Fruit fly (Drosophila melanogaster): ENCODE results near the gene CG2150.

Gene CG2150

DNA sequence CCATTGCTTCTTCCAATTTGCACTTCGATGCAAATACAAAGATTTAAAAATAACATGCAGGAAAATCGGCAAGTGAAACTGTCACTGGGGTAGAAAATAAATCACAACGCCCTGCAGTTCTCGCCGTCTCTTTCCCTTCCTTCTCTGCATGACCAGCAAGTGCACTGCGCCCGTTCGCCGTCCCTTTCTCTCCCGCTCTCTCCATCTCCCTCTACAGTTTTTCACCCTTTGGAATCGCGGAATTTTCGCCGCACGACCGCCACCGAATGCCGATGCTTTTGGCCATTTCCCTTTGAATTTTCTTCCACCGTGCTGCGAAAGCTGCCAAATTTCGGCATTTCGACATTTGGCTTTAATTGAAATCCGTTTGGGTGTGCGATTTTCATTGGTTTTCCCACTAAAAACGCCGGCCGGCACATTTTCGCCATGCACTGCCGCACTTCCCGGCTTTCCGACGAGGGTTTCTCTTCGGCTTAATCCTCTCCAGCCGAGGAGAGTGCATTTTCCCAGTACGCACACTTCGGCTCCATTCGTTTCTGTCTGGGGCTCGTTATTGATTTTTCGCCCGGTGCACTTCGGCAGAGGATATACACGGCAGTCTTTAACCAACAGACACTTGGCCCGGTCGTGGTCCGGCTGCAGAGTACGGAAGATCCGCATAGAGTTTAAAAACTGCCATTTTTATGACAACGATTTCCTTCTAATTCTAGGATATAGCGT is 25.3 kb downstream of the CG2150 start:
- no peak for TF ChIP-seq CG3919 (GFP tag; optimal IDR thresholded peaks at IDR 0.05)

dm6 chr3R:31738060-31738619 is 26.4 kb downstream of the CG2150 start, which contains the start of gene eEF1alpha2:
Gene eEF1alpha2 (plus strand): TSS chr3R:31738468.
- TF ChIP-seq Gug (GFP tag; IDR thresholded peaks at IDR 0.05) (peak; percentile 10; the same call in 1 of the 2 replicates), CG15336 (GFP tag; IDR thresholded peaks at IDR 0.05) (no peak), Ets96B (tag; optimal IDR thresholded peaks at IDR 0.05) (no peak), CG6276 (GFP tag; optimal IDR thresholded peaks at IDR 0.05) (no peak), Met (GFP tag; optimal IDR thresholded peaks at IDR 0.05) (no peak), CG6808 (GFP tag; optimal IDR thresholded peaks at IDR 0.05) (no peak)

- peak; percentile 68 for TF ChIP-seq CG1621 (tag; optimal IDR thresholded peaks at IDR 0.05)
- no peak for TF ChIP-seq Hr39 (GFP tag; optimal IDR thresholded peaks at IDR 0.05)
Observed at dm6 chr3R:31736776-31737175, 27.8 kb downstream of the CG2150 start, which contains the start of the genes CstF50 and CG11563. Gene CstF50 (minus strand): TSS chr3R:31736963. Gene CG11563 (plus strand): TSS chr3R:31737035.

- TF ChIP-seq CG8632 (GFP tag; optimal IDR thresholded peaks at IDR 0.05) (no peak), Ets96B (tag; optimal IDR thresholded peaks at IDR 0.05) (no peak), CG3919 (GFP tag; optimal IDR thresholded peaks at IDR 0.05) (no peak), net (GFP tag; optimal IDR thresholded peaks at IDR 0.05) (no peak), esn (GFP tag; optimal IDR thresholded peaks at IDR 0.05) (no peak), dac (GFP tag; optimal IDR thresholded peaks at IDR 0.05) (no peak), Blimp-1 (GFP tag; optimal IDR thresholded peaks at IDR 0.05) (no peak), CG11902 (GFP tag; optimal IDR thresholded peaks at IDR 0.05) (no peak), Sox14 (GFP tag; optimal IDR thresholded peaks at IDR 0.05) (no peak), CG6276 (GFP tag; optimal IDR thresholded peaks at IDR 0.05) (no peak), fkh (GFP tag; optimal IDR thresholded peaks at IDR 0.05) (no peak), eg (GFP tag; IDR thresholded peaks at IDR 0.05) (no peak), CG6808 (GFP tag; optimal IDR thresholded peaks at IDR 0.05) (no peak), spab (GFP tag; optimal IDR thresholded peaks at IDR 0.05) (no peak), Hr38 (GFP tag; optimal IDR thresholded peaks at IDR 0.05) (no peak)
Observed at dm6 chr3R:31727773-31728172, 36.8 kb downstream of the CG2150 start.

DNA sequence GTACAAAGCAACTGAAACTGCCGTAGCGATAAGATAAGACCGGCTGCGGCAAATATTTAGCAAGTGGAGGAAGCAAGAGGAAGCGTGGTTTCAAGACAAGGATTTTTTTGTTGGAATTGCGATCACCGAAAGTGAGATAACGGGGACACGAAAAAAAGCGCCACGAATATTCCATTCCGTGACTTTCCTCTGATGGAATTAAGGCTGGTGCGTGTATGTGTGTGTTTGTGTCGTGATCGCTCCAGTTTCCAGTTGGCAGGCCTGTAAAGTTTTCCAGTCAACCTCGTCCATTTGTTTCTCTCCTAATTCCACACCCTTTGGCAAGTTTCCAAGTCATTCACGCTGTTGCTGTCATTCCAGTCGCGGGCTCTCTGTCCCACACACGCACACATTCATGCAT is 38.3 kb downstream of the CG2150 start:
- TF ChIP-seq Ets96B (tag; optimal IDR thresholded peaks at IDR 0.05), result no peak
- no peak for TF ChIP-seq CG6808 (GFP tag; optimal IDR thresholded peaks at IDR 0.05)
- TF ChIP-seq Hr4 (GFP tag; optimal IDR thresholded peaks at IDR 0.05), result no peak
- no peak for TF ChIP-seq CG11902 (GFP tag; optimal IDR thresholded peaks at IDR 0.05)
- TF ChIP-seq Gug (GFP tag; IDR thresholded peaks at IDR 0.05), result no peak

DNA sequence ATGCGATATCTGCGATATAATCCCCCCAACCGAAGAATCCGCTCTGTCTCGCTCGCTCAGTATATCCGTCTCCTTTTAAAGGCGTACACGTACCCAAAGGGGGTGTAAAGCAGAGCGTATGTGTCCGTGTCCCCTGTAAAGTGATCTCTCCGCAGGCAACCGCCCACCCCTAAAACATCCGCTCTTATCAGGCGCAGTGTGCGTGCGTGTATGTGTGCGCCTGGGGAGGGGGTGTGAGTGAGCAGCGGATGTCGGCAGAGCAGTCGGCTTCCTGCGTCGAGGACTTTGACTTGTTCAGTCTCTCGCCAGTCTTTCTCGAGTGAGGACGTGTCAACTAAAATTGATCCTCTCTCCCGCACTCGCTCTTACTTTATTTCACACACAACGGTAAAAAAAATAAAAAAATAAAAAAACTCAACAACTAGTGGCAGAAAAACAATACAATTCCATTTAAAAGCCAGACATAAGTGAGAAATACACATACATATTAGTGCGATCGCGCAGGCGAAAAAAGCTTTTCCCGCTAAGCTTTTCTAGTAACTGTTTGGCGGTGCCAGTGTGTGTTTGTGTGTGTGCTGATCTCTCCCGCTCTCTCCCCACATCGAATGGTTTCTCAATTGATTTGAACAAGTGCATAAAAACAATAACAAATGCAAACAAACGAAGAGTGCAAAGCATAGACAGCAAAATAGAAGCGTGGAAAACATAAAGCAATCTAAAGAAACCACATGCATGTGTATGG is 38.9 kb downstream of the CG2150 start:
- TF ChIP-seq vri (GFP tag; optimal IDR thresholded peaks at IDR 0.05) (peak; percentile 11), CG6163 (GFP tag; IDR thresholded peaks at IDR 0.05) (peak; percentile 68; the same call in 2 of the 3 replicates), Sox14 (GFP tag; optimal IDR thresholded peaks at IDR 0.05) (peak; percentile 52), Met (GFP tag; optimal IDR thresholded peaks at IDR 0.05) (no peak), Smox (GFP tag; optimal IDR thresholded peaks at IDR 0.05) (no peak), Sox102F (GFP tag; optimal IDR thresholded peaks at IDR 0.05) (no peak), CG11762 (GFP tag; optimal IDR thresholded peaks at IDR 0.05; ENCODE audit: insufficient read depth) (no peak), CG16779 (tag; optimal IDR thresholded peaks at IDR 0.05) (no peak), Lpt (GFP tag; optimal IDR thresholded peaks at IDR 0.05) (no peak), Sox15 (GFP tag; optimal IDR thresholded peaks at IDR 0.05) (no peak), ss (GFP tag; optimal IDR thresholded peaks at IDR 0.05) (peak; percentile 85 to 89), svp (GFP tag) (peak; percentile 79), CG6808 (GFP tag; optimal IDR thresholded peaks at IDR 0.05) (peak; percentile 79), CG15336 (GFP tag; IDR thresholded peaks at IDR 0.05) (peak; percentile 41; the same call in 1 of the 2 replicates), Blimp-1 (GFP tag; optimal IDR thresholded peaks at IDR 0.05) (peak; percentile 29), fkh (GFP tag; optimal IDR thresholded peaks at IDR 0.05) (peak; percentile 56), CG32006 (GFP tag; optimal IDR thresholded peaks at IDR 0.05) (no peak), Eip75B (GFP tag; optimal IDR thresholded peaks at IDR 0.05) (peak; percentile 9), CG9139 (GFP tag; optimal IDR thresholded peaks at IDR 0.05) (peak; percentile 87), CG6854 (GFP tag; optimal IDR thresholded peaks at IDR 0.05) (peak; percentile 91), esn (GFP tag; optimal IDR thresholded peaks at IDR 0.05) (peak; percentile 1), lz (GFP tag; optimal IDR thresholded peaks at IDR 0.05) (peak; percentile 10)

Data from whole organism, prepupa.